Worm (Caenorhabditis elegans): Measurements from ENCODE around the gene crh-1.

ce11 chrIII:11703006-11703775, 45.6 kb downstream of the crh-1 start:
- TF ChIP-seq alr-1 (tag; optimal IDR thresholded peaks at IDR 0.05; ENCODE audit: borderline replicate concordance) = no peak
- no peak for TF ChIP-seq lir-3 (tag; optimal IDR thresholded peaks at IDR 0.05; ENCODE audit: poor library complexity)
- no peak for TF ChIP-seq nhr-19 (GFP tag; conservative IDR thresholded peaks at IDR 0.05)
- no peak for TF ChIP-seq tbx-2 (tag; optimal IDR thresholded peaks at IDR 0.05)
- no peak for TF ChIP-seq fkh-4 (tag; optimal IDR thresholded peaks at IDR 0.05; ENCODE audit: borderline replicate concordance)
- no peak for TF ChIP-seq nhr-11 (tag; optimal IDR thresholded peaks at IDR 0.05)
- no peak for TF ChIP-seq nhr-76 (tag; optimal IDR thresholded peaks at IDR 0.05)
- TF ChIP-seq nhr-84 (tag; optimal IDR thresholded peaks at IDR 0.05) = no peak
- no peak for TF ChIP-seq jun-1 (tag; optimal IDR thresholded peaks at IDR 0.05)
- no peak for TF ChIP-seq nhr-237 (tag; optimal IDR thresholded peaks at IDR 0.05)

Data from whole organism, L1 larva.